Worm (Caenorhabditis elegans): ENCODE results near the gene ndua-8.
A peak's percentile ranks its signal among the peaks of the same experiment; 100 is the strongest.

ndua-8 gene

ce11 chrIII:2576360-2577259 is 47.7 kb downstream of the ndua-8 start (continued):
- TF ChIP-seq mdl-1 (tag; optimal IDR thresholded peaks at IDR 0.05), result peak in 1 of 2 experiments; percentile 69
- peak; percentile 62 for TF ChIP-seq dve-1 (tag; optimal IDR thresholded peaks at IDR 0.05; ENCODE audit: insufficient read depth)
- no peak for TF ChIP-seq ztf-7 (tag; optimal IDR thresholded peaks at IDR 0.05)
- no peak for TF ChIP-seq daf-16 (GFP tag; optimal IDR thresholded peaks at IDR 0.05)
- TF ChIP-seq daf-16 (tag; optimal IDR thresholded peaks at IDR 0.05), result no peak
- TF ChIP-seq lin-13 (GFP tag; optimal IDR thresholded peaks at IDR 0.05), result peak; percentile 62
- TF ChIP-seq dpl-1 (GFP tag; optimal IDR thresholded peaks at IDR 0.05), result peak; percentile 56
- TF ChIP-seq nhr-10 (tag; optimal IDR thresholded peaks at IDR 0.05), result no peak
- TF ChIP-seq zfp-3 (GFP tag; conservative IDR thresholded peaks at IDR 0.05), result no peak
- TF ChIP-seq daf-8 (GFP tag; IDR thresholded peaks at IDR 0.05), result no peak
- peak; percentile 72 for TF ChIP-seq hlh-11 (tag; optimal IDR thresholded peaks at IDR 0.05)
- peak; percentile 84 for TF ChIP-seq mep-1 (tag; optimal IDR thresholded peaks at IDR 0.05)
- no peak for TF ChIP-seq ZK546.5 (tag; optimal IDR thresholded peaks at IDR 0.05)
- TF ChIP-seq madf-9 (GFP tag; conservative IDR thresholded peaks at IDR 0.05), result no peak
- TF ChIP-seq ceh-44 (GFP tag; IDR thresholded peaks at IDR 0.05), result no peak
- peak; percentile 74 for TF ChIP-seq hmg-1.1 (GFP tag; IDR thresholded peaks at IDR 0.05)
- no peak for TF ChIP-seq ceh-32 (tag; optimal IDR thresholded peaks at IDR 0.05; ENCODE audit: poor library complexity)
- TF ChIP-seq F44E2.7 (GFP tag; IDR thresholded peaks at IDR 0.05), result no peak
- no peak for TF ChIP-seq skn-1 (tag; optimal IDR thresholded peaks at IDR 0.05)
- TF ChIP-seq spr-1 (tag; optimal IDR thresholded peaks at IDR 0.05), result peak; percentile 6
- no peak for TF ChIP-seq vab-7 (GFP tag; IDR thresholded peaks at IDR 0.05)
- no peak for TF ChIP-seq duxl-1 (tag; optimal IDR thresholded peaks at IDR 0.05; ENCODE audit: poor library complexity)
- no peak for TF ChIP-seq lir-3 (tag; optimal IDR thresholded peaks at IDR 0.05)
- TF ChIP-seq D1046.2 (GFP tag; IDR thresholded peaks at IDR 0.05), result no peak
- no peak for TF ChIP-seq dmd-8 (GFP tag; IDR thresholded peaks at IDR 0.05)
- TF ChIP-seq madf-5 (GFP tag; IDR thresholded peaks at IDR 0.05), result no peak
- no peak for TF ChIP-seq F10B5.3 (tag; optimal IDR thresholded peaks at IDR 0.05)
- TF ChIP-seq nhr-28 (tag; optimal IDR thresholded peaks at IDR 0.05), result peak; percentile 52
- no peak for TF ChIP-seq aly-2 (tag; optimal IDR thresholded peaks at IDR 0.05)
- no peak for TF ChIP-seq ztf-11 (tag; optimal IDR thresholded peaks at IDR 0.05)
- TF ChIP-seq tag-97 (GFP tag; IDR thresholded peaks at IDR 0.05), result no peak
- no peak for TF ChIP-seq cey-2 (tag; optimal IDR thresholded peaks at IDR 0.05; ENCODE audit: borderline replicate concordance, insufficient read depth)
- no peak for TF ChIP-seq nhr-25 (tag; optimal IDR thresholded peaks at IDR 0.05; ENCODE audit: borderline replicate concordance, insufficient read depth)
- no peak for TF ChIP-seq Y105C5A.15 (GFP tag; IDR thresholded peaks at IDR 0.05)
- no peak for TF ChIP-seq nhr-237 (tag; optimal IDR thresholded peaks at IDR 0.05)
- no peak for TF ChIP-seq lin-15B (tag; optimal IDR thresholded peaks at IDR 0.05)
- TF ChIP-seq nhr-111 (GFP tag; optimal IDR thresholded peaks at IDR 0.05), result no peak
- no peak for TF ChIP-seq lin-29 (GFP tag; IDR thresholded peaks at IDR 0.05)
- no peak for TF ChIP-seq fos-1 (tag; optimal IDR thresholded peaks at IDR 0.05)
- no peak for TF ChIP-seq lin-1 (GFP tag; IDR thresholded peaks at IDR 0.05)
- no peak for TF ChIP-seq nhr-102 (tag; optimal IDR thresholded peaks at IDR 0.05)
- TF ChIP-seq nhr-42 (GFP tag; IDR thresholded peaks at IDR 0.05), result no peak
- TF ChIP-seq unc-39 (tag; optimal IDR thresholded peaks at IDR 0.05), result no peak
- no peak for TF ChIP-seq saeg-2 (GFP tag; IDR thresholded peaks at IDR 0.05)
- no peak for TF ChIP-seq tra-1 (GFP tag; IDR thresholded peaks at IDR 0.05)
- peak; percentile 62 for TF ChIP-seq nhr-11 (tag; optimal IDR thresholded peaks at IDR 0.05)
- no peak for TF ChIP-seq mxl-2 (GFP tag; conservative IDR thresholded peaks at IDR 0.05)
- no peak for TF ChIP-seq zip-11 (GFP tag; IDR thresholded peaks at IDR 0.05)
- no peak for TF ChIP-seq ZK337.2 (GFP tag; IDR thresholded peaks at IDR 0.05)
- peak; percentile 42 for TF ChIP-seq aha-1 (tag)

Data from whole organism, L4 larva.